Fruit fly (Drosophila melanogaster) whole organism, embryonic: Measurements from ENCODE around the gene CG4968.

Experiments used
- Bteb2 ChIP-seq: fragments of 200-800 bp; sonication (Bioruptor generic); optimal IDR thresholded peaks from 2 replicates; lab custom pipeline; 2016; ENCODE audit warnings: missing biosample characterization, missing genetic modification characterization
- CG11093 ChIP-seq: fragments of 200-800 bp; sonication (Bioruptor generic); IDR thresholded peaks from 3 replicates; pipeline ENCODE4 v1.3.6; 2022; ENCODE audit warnings: missing biosample characterization, missing genetic modification characterization
- CG12104 ChIP-seq: fragments of 200-800 bp; sonication (Bioruptor generic); optimal IDR thresholded peaks from 3 replicates; lab custom pipeline; 2016; ENCODE audit warnings: missing biosample characterization, missing genetic modification characterization
- CG17829 ChIP-seq: fragments of 200-800 bp; optimal IDR thresholded peaks from 2 replicates; lab custom pipeline; 2019; ENCODE audit warnings: missing biosample characterization, mild to moderate bottlenecking, missing genetic modification characterization, moderate library complexity
- CG18262 ChIP-seq: fragments of 200-800 bp; optimal IDR thresholded peaks from 3 replicates; lab custom pipeline; 2019; ENCODE audit warnings: missing biosample characterization, mild to moderate bottlenecking, missing genetic modification characterization, moderate library complexity
- CG2678 ChIP-seq: fragments of 200-800 bp; sonication (Bioruptor generic); optimal IDR thresholded peaks from 3 replicates; lab custom pipeline; 2019; ENCODE audit warnings: missing biosample characterization, mild to moderate bottlenecking, missing genetic modification characterization, moderate library complexity
- CG30020 ChIP-seq: fragments of 200-800 bp; optimal IDR thresholded peaks from 2 replicates; lab custom pipeline; 2019; ENCODE audit warnings: missing biosample characterization, mild to moderate bottlenecking, missing genetic modification characterization, moderate library complexity
- CG34376 ChIP-seq: fragments of 200-800 bp; sonication (Bioruptor generic); optimal IDR thresholded peaks from 2 replicates; lab custom pipeline; 2018; ENCODE audit warnings: missing biosample characterization, mild to moderate bottlenecking, missing genetic modification characterization
- CG3847 ChIP-seq: fragments of 200-800 bp; sonication (Bioruptor generic); IDR thresholded peaks from 2 replicates; pipeline ENCODE4 v1.3.6; 2022; ENCODE audit warnings: missing biosample characterization, missing genetic modification characterization
- CG42726 ChIP-seq: fragments of 200-800 bp; sonication (Bioruptor generic); IDR thresholded peaks from 2 replicates; pipeline ENCODE4 v1.3.6; 2022; ENCODE audit warnings: missing biosample characterization, missing genetic modification characterization; ENCODE audit not compliant: partially characterized antibody
- CG4328 ChIP-seq: fragments of 200-800 bp; sonication (Bioruptor generic); optimal IDR thresholded peaks from 3 replicates; lab custom pipeline; 2017; ENCODE audit warnings: missing biosample characterization, missing genetic modification reagents, missing genetic modification characterization
- CG4617 ChIP-seq: fragments of 200-800 bp; sonication (Bioruptor generic); optimal IDR thresholded peaks from 3 replicates; lab custom pipeline; 2016; ENCODE audit warnings: missing biosample characterization, missing genetic modification characterization, borderline replicate concordance
- CG6813 ChIP-seq: fragments of 200-800 bp; sonication (Bioruptor generic); optimal IDR thresholded peaks from 2 replicates; lab custom pipeline; 2017; ENCODE audit warnings: missing biosample characterization, missing genetic modification characterization, mild to moderate bottlenecking, moderate library complexity, missing genetic modification reagents
- CG8089 ChIP-seq: fragments of 200-800 bp; sonication (Bioruptor generic); optimal IDR thresholded peaks from 3 replicates; lab custom pipeline; 2016; ENCODE audit warnings: missing biosample characterization, missing genetic modification characterization
- CG8359 ChIP-seq: fragments of 200-800 bp; sonication (Bioruptor generic); optimal IDR thresholded peaks from 2 replicates; lab custom pipeline; 2017; ENCODE audit warnings: missing biosample characterization, mild to moderate bottlenecking, missing genetic modification characterization, borderline replicate concordance
- CG9876 ChIP-seq: fragments of 200-800 bp; sonication (Bioruptor generic); optimal IDR thresholded peaks from 2 replicates; lab custom pipeline; 2016; ENCODE audit warnings: missing biosample characterization, missing genetic modification characterization
- CG9932 ChIP-seq: fragments of 200-800 bp; sonication (Bioruptor generic); IDR thresholded peaks from 2 replicates; pipeline ENCODE4 v1.3.6; 2022; ENCODE audit warnings: missing biosample characterization, missing genetic modification characterization
- CTCF ChIP-seq: fragments of 200-800 bp; sonication (Bioruptor generic); optimal IDR thresholded peaks from 2 replicates; lab custom pipeline; 2017; ENCODE audit warnings: missing biosample characterization, mild to moderate bottlenecking, missing genetic modification characterization, moderate library complexity
- D ChIP-seq, 2 experiments: fragments of 200-800 bp in 1 of 2; fragments of >200 bp in 1 of 2; sonication (Bioruptor generic) in 1 of 2; optimal IDR thresholded peaks; 2 replicates in 1 of 2; 3 replicates in 1 of 2; lab custom pipeline; 2017; ENCODE audit warnings: mild to moderate bottlenecking in 1 of 2, missing biosample characterization in 1 of 2, missing genetic modification characterization in 1 of 2, missing genetic modification reagents in 1 of 2
- Dek ChIP-seq: fragments of 200-800 bp; sonication (Bioruptor generic); optimal IDR thresholded peaks from 3 replicates; lab custom pipeline; 2019; ENCODE audit warnings: missing biosample characterization, mild to moderate bottlenecking, missing genetic modification characterization, moderate library complexity
- Dip3 ChIP-seq: fragments of 200-800 bp; sonication (Bioruptor generic); optimal IDR thresholded peaks from 3 replicates; lab custom pipeline; 2016; ENCODE audit warnings: missing biosample characterization, missing genetic modification characterization
- E2f2 ChIP-seq: fragments of 200-800 bp; sonication (Bioruptor generic); IDR thresholded peaks from 2 replicates; pipeline ENCODE4 v1.3.6; 2022; ENCODE audit warnings: missing biosample characterization, missing genetic modification characterization
- GATAe ChIP-seq: fragments of 200-800 bp; sonication (Bioruptor generic); conservative IDR thresholded peaks from 2 replicates; pipeline ENCODE4 v1.3.6; 2022; ENCODE audit warnings: missing biosample characterization, missing genetic modification characterization
- Med ChIP-seq: fragments of 200-800 bp; sonication (Bioruptor generic); peaks from one replicate; lab custom pipeline; 2016; ENCODE audit warnings: missing biosample characterization, missing genetic modification characterization, mild to moderate bottlenecking, inconsistent platforms, moderate library complexity
- Mes4 ChIP-seq: fragments of 200-800 bp; sonication (Bioruptor generic); optimal IDR thresholded peaks from 2 replicates; lab custom pipeline; 2016; ENCODE audit warnings: missing biosample characterization, missing genetic modification characterization
- Mrtf ChIP-seq: fragments of 200-800 bp; sonication (Bioruptor generic); IDR thresholded peaks from 3 replicates; pipeline ENCODE4 v1.3.6; 2022; ENCODE audit warnings: missing biosample characterization, missing genetic modification characterization
- Myb ChIP-seq: fragments of 200-800 bp; sonication (Bioruptor generic); optimal IDR thresholded peaks from 2 replicates; lab custom pipeline; 2016; ENCODE audit warnings: missing biosample characterization, missing genetic modification characterization
- NFAT ChIP-seq: fragments of 200-800 bp; sonication (Bioruptor generic); IDR thresholded peaks from 2 replicates; pipeline ENCODE4 v1.3.6; 2022; ENCODE audit warnings: missing biosample characterization, missing genetic modification characterization
- NK7.1 ChIP-seq: fragments of 200-800 bp; sonication (Bioruptor generic); optimal IDR thresholded peaks from 3 replicates; lab custom pipeline; 2016; ENCODE audit warnings: missing biosample characterization, missing genetic modification characterization
- Nf-YB ChIP-seq: fragments of 200-800 bp; sonication (Bioruptor generic); optimal IDR thresholded peaks from 3 replicates; lab custom pipeline; 2019; ENCODE audit warnings: missing biosample characterization, mild to moderate bottlenecking, missing genetic modification characterization, moderate library complexity
- Ptx1 ChIP-seq: fragments of 200-800 bp; sonication (Bioruptor generic); IDR thresholded peaks from 2 replicates; pipeline ENCODE4 v1.3.6; 2022; ENCODE audit warnings: missing biosample characterization, missing genetic modification characterization
- Rfx ChIP-seq: fragments of 200-800 bp; sonication (Bioruptor generic); IDR thresholded peaks from 2 replicates; pipeline ENCODE4 v1.3.6; 2022; ENCODE audit warnings: missing biosample characterization, missing genetic modification characterization
- Ssrp ChIP-seq: fragments of 200-800 bp; sonication (Bioruptor generic); optimal IDR thresholded peaks from 2 replicates; lab custom pipeline; 2018; ENCODE audit warnings: missing biosample characterization, mild to moderate bottlenecking, missing genetic modification characterization, moderate library complexity
- Stat92E ChIP-seq, 3 experiments: fragments of >200 bp in 2 of 3; fragments of 200-800 bp in 1 of 3; sonication (Bioruptor generic) in 1 of 3; optimal IDR thresholded peaks; 2 replicates each; lab custom pipeline; 2017 to 2019; ENCODE audit warnings: missing biosample characterization in 3 of 3, missing genetic modification characterization in 3 of 3, mild to moderate bottlenecking in 1 of 3, moderate library complexity in 1 of 3
- Tbp ChIP-seq: fragments of >200 bp; optimal IDR thresholded peaks from 2 replicates; lab custom pipeline; 2018; ENCODE audit warnings: missing biosample characterization, missing genetic modification characterization
- YL-1 ChIP-seq: fragments of 200-800 bp; sonication (Bioruptor generic); optimal IDR thresholded peaks from 3 replicates; lab custom pipeline; 2017; ENCODE audit warnings: missing biosample characterization, mild to moderate bottlenecking, missing genetic modification characterization
- ara ChIP-seq: fragments of 200-800 bp; sonication (Bioruptor generic); IDR thresholded peaks from 2 replicates; pipeline ENCODE4 v1.3.6; 2022; ENCODE audit warnings: missing biosample characterization, missing genetic modification characterization
- bbx ChIP-seq: fragments of 200-800 bp; sonication (Bioruptor generic); IDR thresholded peaks from 2 replicates; pipeline ENCODE4 v1.3.6; 2022; ENCODE audit warnings: missing biosample characterization, missing genetic modification characterization; ENCODE audit not compliant: partially characterized antibody
- disco-r ChIP-seq: fragments of 200-800 bp; sonication (Bioruptor generic); optimal IDR thresholded peaks from 2 replicates; lab custom pipeline; 2016; ENCODE audit warnings: missing biosample characterization, missing genetic modification characterization
- dmrt99B ChIP-seq: fragments of 200-800 bp; sonication (Bioruptor generic); optimal IDR thresholded peaks from 2 replicates; lab custom pipeline; 2018; ENCODE audit warnings: missing biosample characterization, mild to moderate bottlenecking, missing genetic modification characterization, moderate library complexity
- jigr1 ChIP-seq: fragments of 200-800 bp; sonication (Bioruptor generic); IDR thresholded peaks from 3 replicates; pipeline ENCODE4 v1.3.6; 2022; ENCODE audit warnings: missing biosample characterization, missing genetic modification characterization
- nom ChIP-seq: fragments of 200-800 bp; sonication (Bioruptor generic); optimal IDR thresholded peaks from 2 replicates; lab custom pipeline; 2017; ENCODE audit warnings: missing biosample characterization, missing genetic modification characterization, mild to moderate bottlenecking, moderate library complexity, missing genetic modification reagents
- pho ChIP-seq: fragments of 200-800 bp; sonication (Bioruptor generic); optimal IDR thresholded peaks from 2 replicates; lab custom pipeline; 2016; ENCODE audit warnings: missing biosample characterization, missing genetic modification characterization
- salm ChIP-seq: fragments of 200-800 bp; sonication (Bioruptor generic); optimal IDR thresholded peaks from 2 replicates; lab custom pipeline; 2018; ENCODE audit warnings: missing biosample characterization, mild to moderate bottlenecking, missing genetic modification characterization
- sima ChIP-seq: fragments of 200-800 bp; sonication (Bioruptor generic); optimal IDR thresholded peaks from 2 replicates; lab custom pipeline; 2016; ENCODE audit warnings: missing biosample characterization, missing genetic modification characterization
- slou ChIP-seq: fragments of 200-800 bp; sonication (Bioruptor generic); optimal IDR thresholded peaks from 3 replicates; lab custom pipeline; 2016; ENCODE audit warnings: missing biosample characterization, missing genetic modification characterization
- slp2 ChIP-seq: fragments of 200-800 bp; sonication (Bioruptor generic); optimal IDR thresholded peaks from 2 replicates; lab custom pipeline; 2016; ENCODE audit warnings: missing biosample characterization, missing genetic modification characterization
- tgo ChIP-seq: fragments of 200-800 bp; sonication (Bioruptor generic); IDR thresholded peaks from 3 replicates; pipeline ENCODE4 v1.3.6; 2022; ENCODE audit warnings: missing biosample characterization, missing genetic modification characterization
- vfl ChIP-seq: fragments of 200-800 bp; sonication (Bioruptor generic); optimal IDR thresholded peaks from 2 replicates; lab custom pipeline; 2016; ENCODE audit warnings: missing biosample characterization, missing genetic modification characterization

The CG4968 gene

dm6 chr2L:10260750-10261493 is 45.8 kb upstream of the CG4968 start, which contains the start of gene Pten (continued):
- TF ChIP-seq D (optimal IDR thresholded peaks at IDR 0.05; lab: Kevin White, UChicago) (no peak), D (GFP tag; optimal IDR thresholded peaks at IDR 0.05; lab: Kevin White, UChicago) (peak; percentile 65), Ptx1 (no peak), Dip3 (GFP tag; lab: Kevin White, UChicago) (peak; percentile 58), CG42726 (GFP tag; lab: Robert Waterston, UW) (peak; percentile 82; the same call in 1 of the 2 replicates), CG6813 (GFP tag; lab: Kevin White, UChicago) (no peak), Mes4 (GFP tag; lab: Kevin White, UChicago) (peak; percentile 57), dmrt99B (no peak), CG18262 (tag; lab: Kevin White, UChicago) (peak; percentile 84), CG12104 (peak; percentile 79), E2f2 (GFP tag; lab: Robert Waterston, UW) (peak; percentile 60), ara (GFP tag; lab: Robert Waterston, UW) (no peak), Myb (GFP tag; lab: Kevin White, UChicago) (peak; percentile 36), YL-1 (GFP tag; lab: Kevin White, UChicago) (peak; percentile 79), vfl (GFP tag; lab: Kevin White, UChicago) (no peak), CG8359 (GFP tag; lab: Kevin White, UChicago) (no peak), CG8089 (GFP tag; lab: Kevin White, UChicago) (peak; percentile 10), Nf-YB (GFP tag; lab: Kevin White, UChicago) (no peak), salm (tag; lab: Kevin White, UChicago) (no peak), CG30020 (tag; lab: Kevin White, UChicago) (peak; percentile 98), bbx (GFP tag; lab: Robert Waterston, UW) (peak; percentile 89), CG17829 (tag; lab: Kevin White, UChicago) (peak; percentile 82), CG4328 (peak; percentile 45), jigr1 (GFP tag; lab: Robert Waterston, UW) (peak; percentile 88; the same call in 1 of the 3 replicates), NFAT (GFP tag; lab: Robert Waterston, UW) (no peak), Med (GFP tag; lab: Kevin White, UChicago) (peak; percentile 94), GATAe (GFP tag; lab: Robert Waterston, UW) (no peak), pho (GFP tag; lab: Kevin White, UChicago) (peak; percentile 64), CG4617 (peak; percentile 70), CG34376 (GFP tag; lab: Kevin White, UChicago) (peak; percentile 35), nom (GFP tag; lab: Kevin White, UChicago) (peak; percentile 29), slou (GFP tag; lab: Kevin White, UChicago) (peak; percentile 63), Mrtf (GFP tag; lab: Robert Waterston, UW) (no peak), CG9876 (GFP tag; lab: Kevin White, UChicago) (no peak), Stat92E (GFP tag; optimal IDR thresholded peaks at IDR 0.05; lab: Kevin White, UChicago) (no peak), CTCF (GFP tag; lab: Kevin White, UChicago) (peak; percentile 4), disco-r (GFP tag; lab: Kevin White, UChicago) (no peak), Tbp (GFP tag; lab: Kevin White, UChicago) (no peak), Dek (tag; lab: Kevin White, UChicago) (no peak), tgo (GFP tag; lab: Robert Waterston, UW) (peak; percentile 51; the same call in 1 of the 3 replicates), Bteb2 (GFP tag; lab: Kevin White, UChicago) (peak; percentile 75), CG11093 (GFP tag; lab: Robert Waterston, UW) (no peak; the same call in 2 of the 3 replicates), CG3847 (GFP tag; lab: Robert Waterston, UW) (no peak), CG9932 (GFP tag; lab: Robert Waterston, UW) (no peak), NK7.1 (GFP tag; lab: Kevin White, UChicago) (peak; percentile 39), Ssrp (peak; percentile 71), sima (GFP tag; lab: Kevin White, UChicago) (peak; percentile 28), Rfx (GFP tag; lab: Robert Waterston, UW) (no peak; the same call in 1 of the 2 replicates), CG2678 (tag; lab: Kevin White, UChicago) (no peak), slp2 (peak; percentile 66)
